Fruit fly (Drosophila melanogaster) whole organism, embryonic: ENCODE results near the gene CheB93b.
A peak's percentile ranks its signal among the peaks of the same experiment; 100 is the strongest.

Source experiments
- B-H1 ChIP-seq: fragments of 200-800 bp; sonication (Bioruptor generic); IDR thresholded peaks from 3 replicates; pipeline ENCODE4 v1.3.6; 2022; ENCODE audit warnings: missing biosample characterization, missing genetic modification characterization
- CG11560 ChIP-seq: fragments of 200-800 bp; sonication (Bioruptor generic); IDR thresholded peaks from 3 replicates; pipeline ENCODE4 v1.3.6; 2022; ENCODE audit warnings: missing biosample characterization, missing genetic modification characterization
- CG12236 ChIP-seq: fragments of 200-800 bp; sonication (Bioruptor generic); optimal IDR thresholded peaks from 2 replicates; lab custom pipeline; 2016; ENCODE audit warnings: missing biosample characterization, missing genetic modification characterization
- CG13894 ChIP-seq: fragments of 200-800 bp; sonication (Bioruptor generic); optimal IDR thresholded peaks from 3 replicates; lab custom pipeline; 2018; ENCODE audit warnings: missing biosample characterization, mild to moderate bottlenecking, missing genetic modification characterization, moderate library complexity
- CG14014 ChIP-seq: fragments of 200-800 bp; sonication (Bioruptor generic); IDR thresholded peaks from 2 replicates; pipeline ENCODE4 v1.3.6; 2022; ENCODE audit warnings: missing biosample characterization, missing genetic modification characterization
- CG17912 ChIP-seq: fragments of 200-800 bp; sonication (Bioruptor generic); optimal IDR thresholded peaks from 2 replicates; lab custom pipeline; 2018; ENCODE audit warnings: missing biosample characterization, mild to moderate bottlenecking, missing genetic modification characterization
- CG1792 ChIP-seq: fragments of 200-800 bp; sonication (Bioruptor generic); optimal IDR thresholded peaks from 2 replicates; lab custom pipeline; 2016; ENCODE audit warnings: missing biosample characterization, missing genetic modification characterization
- CG18599 ChIP-seq: fragments of 200-800 bp; sonication (Bioruptor generic); optimal IDR thresholded peaks from 3 replicates; lab custom pipeline; 2017; ENCODE audit warnings: missing biosample characterization, missing genetic modification characterization, mild to moderate bottlenecking, moderate library complexity, missing genetic modification reagents
- CG2678 ChIP-seq: fragments of 200-800 bp; sonication (Bioruptor generic); optimal IDR thresholded peaks from 3 replicates; lab custom pipeline; 2019; ENCODE audit warnings: missing biosample characterization, mild to moderate bottlenecking, missing genetic modification characterization, moderate library complexity
- CG34376 ChIP-seq: fragments of 200-800 bp; sonication (Bioruptor generic); optimal IDR thresholded peaks from 2 replicates; lab custom pipeline; 2018; ENCODE audit warnings: missing biosample characterization, mild to moderate bottlenecking, missing genetic modification characterization
- CG3847 ChIP-seq: fragments of 200-800 bp; sonication (Bioruptor generic); IDR thresholded peaks from 2 replicates; pipeline ENCODE4 v1.3.6; 2022; ENCODE audit warnings: missing biosample characterization, missing genetic modification characterization
- CG43689 ChIP-seq: fragments of 200-800 bp; sonication (Bioruptor generic); IDR thresholded peaks from 2 replicates; pipeline ENCODE4 v1.3.6; 2022; ENCODE audit warnings: missing biosample characterization, missing genetic modification characterization
- CG4617 ChIP-seq: fragments of 200-800 bp; sonication (Bioruptor generic); optimal IDR thresholded peaks from 3 replicates; lab custom pipeline; 2016; ENCODE audit warnings: missing biosample characterization, missing genetic modification characterization, borderline replicate concordance
- CG6175 ChIP-seq: fragments of 200-800 bp; sonication (Bioruptor generic); IDR thresholded peaks from 3 replicates; pipeline ENCODE4 v1.3.6; 2022; ENCODE audit warnings: missing biosample characterization, missing genetic modification characterization
- CG8944 ChIP-seq: fragments of 200-800 bp; sonication (Bioruptor generic); optimal IDR thresholded peaks from 3 replicates; lab custom pipeline; 2016; ENCODE audit warnings: missing biosample characterization, missing genetic modification characterization
- CG9215 ChIP-seq: fragments of 200-800 bp; sonication (Bioruptor generic); IDR thresholded peaks from 2 replicates; pipeline ENCODE4 v1.3.6; 2022; ENCODE audit warnings: missing biosample characterization, missing genetic modification characterization
- CG9727 ChIP-seq: fragments of 200-800 bp; sonication (Bioruptor generic); optimal IDR thresholded peaks from 3 replicates; lab custom pipeline; 2017; ENCODE audit warnings: missing biosample characterization, mild to moderate bottlenecking, missing genetic modification characterization
- CG9797 ChIP-seq: fragments of 200-800 bp; sonication (Bioruptor generic); optimal IDR thresholded peaks from 3 replicates; lab custom pipeline; 2018; ENCODE audit warnings: missing biosample characterization, mild to moderate bottlenecking, missing genetic modification characterization
- CHES-1-like ChIP-seq: fragments of 200-800 bp; sonication (Bioruptor generic); optimal IDR thresholded peaks from 2 replicates; lab custom pipeline; 2016; ENCODE audit warnings: missing biosample characterization, missing genetic modification characterization
- D19B ChIP-seq: fragments of 200-800 bp; sonication (Bioruptor generic); optimal IDR thresholded peaks from 2 replicates; lab custom pipeline; 2017; ENCODE audit warnings: missing biosample characterization, mild to moderate bottlenecking, missing genetic modification characterization
- ERR ChIP-seq: fragments of 200-800 bp; sonication (Bioruptor generic); optimal IDR thresholded peaks from 2 replicates; lab custom pipeline; 2016; ENCODE audit warnings: missing biosample characterization, missing genetic modification characterization
- Ets65A ChIP-seq: fragments of 200-800 bp; sonication (Bioruptor generic); peaks from one replicate; lab custom pipeline; 2016; ENCODE audit warnings: missing biosample characterization, missing genetic modification characterization
- Hmr ChIP-seq: fragments of 200-800 bp; sonication (Bioruptor generic); optimal IDR thresholded peaks from 3 replicates; lab custom pipeline; 2017; ENCODE audit warnings: mild to moderate bottlenecking, missing biosample characterization, missing genetic modification reagents, missing genetic modification characterization
- NC2β ChIP-seq: fragments of 200-800 bp; sonication (Bioruptor generic); optimal IDR thresholded peaks from 2 replicates; lab custom pipeline; 2016; ENCODE audit warnings: missing biosample characterization, missing genetic modification characterization
- Opbp ChIP-seq: fragments of 200-800 bp; sonication (Bioruptor generic); IDR thresholded peaks from 3 replicates; pipeline ENCODE4 v1.3.6; 2022; ENCODE audit warnings: missing biosample characterization, missing genetic modification characterization; ENCODE audit not compliant: partially characterized antibody
- Rfx ChIP-seq: fragments of 200-800 bp; sonication (Bioruptor generic); IDR thresholded peaks from 2 replicates; pipeline ENCODE4 v1.3.6; 2022; ENCODE audit warnings: missing biosample characterization, missing genetic modification characterization
- Six4 ChIP-seq: fragments of 200-800 bp; sonication (Bioruptor generic); optimal IDR thresholded peaks from 2 replicates; lab custom pipeline; 2016; ENCODE audit warnings: missing biosample characterization, missing genetic modification characterization
- Sox100B ChIP-seq: fragments of 200-800 bp; sonication (Bioruptor generic); optimal IDR thresholded peaks from 3 replicates; lab custom pipeline; 2018; ENCODE audit warnings: missing biosample characterization, mild to moderate bottlenecking, missing genetic modification characterization
- Spps ChIP-seq: fragments of 200-800 bp; sonication (Bioruptor generic); optimal IDR thresholded peaks from 2 replicates; lab custom pipeline; 2018; ENCODE audit warnings: missing biosample characterization, mild to moderate bottlenecking, missing genetic modification characterization
- ase ChIP-seq: fragments of 200-800 bp; sonication (Bioruptor generic); IDR thresholded peaks from 3 replicates; pipeline ENCODE4 v1.3.6; 2022; ENCODE audit warnings: missing biosample characterization, missing genetic modification characterization
- cas ChIP-seq: fragments of 200-800 bp; sonication (Bioruptor generic); IDR thresholded peaks from 2 replicates; pipeline ENCODE4 v1.3.6; 2022; ENCODE audit warnings: missing biosample characterization, missing genetic modification characterization
- croc ChIP-seq: fragments of 200-800 bp; sonication (Bioruptor generic); conservative IDR thresholded peaks from 3 replicates; pipeline ENCODE4 v1.3.6; 2022; ENCODE audit warnings: missing biosample characterization, missing genetic modification characterization
- dan ChIP-seq: fragments of 200-800 bp; sonication (Bioruptor generic); IDR thresholded peaks from 2 replicates; pipeline ENCODE4 v1.3.6; 2022; ENCODE audit warnings: missing biosample characterization, missing genetic modification characterization
- dimm ChIP-seq: fragments of 200-800 bp; sonication (Bioruptor generic); IDR thresholded peaks from 2 replicates; pipeline ENCODE4 v1.3.6; 2022; ENCODE audit warnings: missing biosample characterization, missing genetic modification characterization
- eyg ChIP-seq: fragments of 200-800 bp; sonication (Bioruptor generic); optimal IDR thresholded peaks from 3 replicates; lab custom pipeline; 2016; ENCODE audit warnings: missing biosample characterization, missing genetic modification characterization
- gcm ChIP-seq: fragments of 200-800 bp; sonication (Bioruptor generic); optimal IDR thresholded peaks from 2 replicates; lab custom pipeline; 2019; ENCODE audit warnings: missing biosample characterization, mild to moderate bottlenecking, missing genetic modification characterization, moderate library complexity
- hb ChIP-seq: fragments of 200-800 bp; sonication (Bioruptor generic); IDR thresholded peaks from 3 replicates; pipeline ENCODE4 v1.3.6; 2022; ENCODE audit warnings: missing biosample characterization, missing genetic modification characterization; ENCODE audit not compliant: partially characterized antibody
- hkb ChIP-seq, 2 experiments: fragments of 200-800 bp in 1 of 2; fragments of >200 bp in 1 of 2; sonication (Bioruptor generic) in 1 of 2; IDR thresholded peaks in 1 of 2; optimal IDR thresholded peaks in 1 of 2; 2 replicates each; pipeline versions ENCODE4 v1.3.6 to Lab custom; 2017 to 2022; ENCODE audit warnings: missing biosample characterization in 1 of 2, missing genetic modification characterization in 1 of 2
- nau ChIP-seq: fragments of 200-800 bp; sonication (Bioruptor generic); optimal IDR thresholded peaks from 3 replicates; lab custom pipeline; 2017; ENCODE audit warnings: missing biosample characterization, mild to moderate bottlenecking, missing genetic modification characterization, missing genetic modification reagents
- nmo ChIP-seq: fragments of 200-800 bp; sonication (Bioruptor generic); optimal IDR thresholded peaks from 2 replicates; lab custom pipeline; 2018; ENCODE audit warnings: missing biosample characterization, mild to moderate bottlenecking, missing genetic modification characterization, moderate library complexity
- pfk ChIP-seq: fragments of 200-800 bp; sonication (Bioruptor generic); optimal IDR thresholded peaks from 2 replicates; lab custom pipeline; 2018; ENCODE audit warnings: missing biosample characterization, mild to moderate bottlenecking, missing genetic modification characterization, moderate library complexity
- pros ChIP-seq: fragments of 200-800 bp; sonication (Bioruptor generic); optimal IDR thresholded peaks from 3 replicates; lab custom pipeline; 2019; ENCODE audit warnings: missing biosample characterization, mild to moderate bottlenecking, missing genetic modification characterization, moderate library complexity
- sc ChIP-seq, 3 experiments: fragments of >200 bp in 2 of 3; fragments of 200-800 bp in 1 of 3; sonication (Bioruptor generic) in 1 of 3; optimal IDR thresholded peaks; 2 replicates in 2 of 3; 3 replicates in 1 of 3; lab custom pipeline; 2017; ENCODE audit warnings: mild to moderate bottlenecking in 1 of 3, missing biosample characterization in 1 of 3, missing genetic modification characterization in 1 of 3, missing genetic modification reagents in 1 of 3
- scrt ChIP-seq: fragments of 200-800 bp; sonication (Bioruptor generic); optimal IDR thresholded peaks from 2 replicates; lab custom pipeline; 2018; ENCODE audit warnings: missing biosample characterization, mild to moderate bottlenecking, missing genetic modification characterization, moderate library complexity
- sens-2 ChIP-seq: fragments of 200-800 bp; sonication (Bioruptor generic); IDR thresholded peaks from 2 replicates; pipeline ENCODE4 v1.3.6; 2022; ENCODE audit warnings: missing biosample characterization, missing genetic modification characterization
- tgo ChIP-seq: fragments of 200-800 bp; sonication (Bioruptor generic); IDR thresholded peaks from 3 replicates; pipeline ENCODE4 v1.3.6; 2022; ENCODE audit warnings: missing biosample characterization, missing genetic modification characterization
- tio ChIP-seq: fragments of 200-800 bp; sonication (Bioruptor generic); optimal IDR thresholded peaks from 2 replicates; lab custom pipeline; 2017; ENCODE audit warnings: missing biosample characterization, missing genetic modification characterization, inconsistent platforms
- yki ChIP-seq: fragments of >200 bp; optimal IDR thresholded peaks from 3 replicates; lab custom pipeline; 2018

The CheB93b gene

DNA sequence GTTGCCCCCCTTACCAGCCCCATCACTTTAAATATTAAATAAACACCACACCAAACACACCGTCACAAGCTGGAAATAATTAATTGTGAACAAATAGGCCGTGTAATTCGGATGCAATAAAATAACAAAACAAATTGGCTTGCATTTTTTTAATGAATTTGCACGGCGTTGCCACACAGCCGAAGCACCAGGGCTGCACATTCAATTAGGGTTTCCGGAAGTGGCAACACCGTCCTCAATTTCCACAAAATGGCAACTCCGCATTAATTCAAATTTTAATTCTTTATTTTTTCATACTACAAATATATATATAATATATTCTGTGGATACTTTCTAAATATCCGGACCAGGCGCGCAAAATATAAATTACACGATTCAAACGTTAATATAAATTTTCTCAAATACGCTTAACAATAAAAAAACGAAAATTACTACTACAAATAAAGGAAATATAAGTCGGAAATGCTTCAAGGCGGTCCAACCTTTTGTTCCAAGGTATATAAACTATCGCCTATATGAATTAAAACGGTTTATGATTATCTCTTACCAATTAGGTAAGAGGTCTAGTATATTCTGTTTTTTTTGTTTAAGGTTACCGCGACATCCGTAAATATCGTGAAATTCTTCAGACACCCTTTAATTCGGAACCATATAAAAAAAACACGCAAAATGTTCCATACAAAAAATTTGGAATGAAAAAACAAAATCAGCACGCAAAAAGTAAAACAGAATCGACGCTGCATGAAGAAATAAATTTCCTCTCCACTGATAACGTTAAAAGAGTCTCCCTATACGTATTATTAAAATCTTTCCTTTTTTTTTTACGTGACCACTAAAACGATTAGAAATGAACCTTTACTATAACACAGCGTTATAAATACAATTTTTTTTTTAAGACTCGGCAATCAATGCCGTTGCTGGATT, 35.3 kb upstream of the CheB93b start (continued):
- TF ChIP-seq hb (GFP tag; lab: Robert Waterston, UW): no peak
- peak; percentile 83 for TF ChIP-seq CG4617 (GFP tag; lab: Kevin White, UChicago)
- peak; percentile 18 for TF ChIP-seq CG9727 (GFP tag; lab: Kevin White, UChicago)
- TF ChIP-seq nmo (GFP tag; lab: Kevin White, UChicago): peak; percentile 34
- TF ChIP-seq CG11560 (tag; lab: Robert Waterston, UW): no peak
- no peak for TF ChIP-seq CG18599 (GFP tag; lab: Kevin White, UChicago)
- TF ChIP-seq Six4: no peak
- TF ChIP-seq CG12236: no peak
- TF ChIP-seq tio: no peak
- TF ChIP-seq Hmr (GFP tag; lab: Kevin White, UChicago): no peak
- no peak for TF ChIP-seq CG6175 (GFP tag; lab: Robert Waterston, UW)
- no peak for TF ChIP-seq dimm (GFP tag; lab: Robert Waterston, UW)
- TF ChIP-seq CG17912 (GFP tag; lab: Kevin White, UChicago): peak; percentile 55
- TF ChIP-seq cas (GFP tag; lab: Robert Waterston, UW): no peak
- TF ChIP-seq scrt (GFP tag; lab: Kevin White, UChicago): no peak
- no peak for TF ChIP-seq Spps
- no peak for TF ChIP-seq CG13894 (tag; lab: Kevin White, UChicago)
- TF ChIP-seq ERR (GFP tag; lab: Kevin White, UChicago): no peak
- TF ChIP-seq Opbp (GFP tag; lab: Robert Waterston, UW): peak; percentile 53; the same call in 1 of the 3 replicates
- TF ChIP-seq Sox100B (GFP tag; lab: Kevin White, UChicago): no peak
- no peak for TF ChIP-seq D19B (GFP tag; lab: Kevin White, UChicago)
- no peak for TF ChIP-seq sens-2
- TF ChIP-seq ase (GFP tag; lab: Robert Waterston, UW): no peak
- TF ChIP-seq CG14014: 0 out of 2 replicates have a peak, but pooled peaks have one; percentile 25
- no peak for TF ChIP-seq nau (GFP tag; lab: Kevin White, UChicago)
- TF ChIP-seq tgo: no peak
- no peak for TF ChIP-seq CG8944 (GFP tag; lab: Kevin White, UChicago)
- peak; percentile 11 for TF ChIP-seq CHES-1-like (GFP tag; lab: Kevin White, UChicago)
- no peak for TF ChIP-seq pros
- no peak for TF ChIP-seq CG1792 (GFP tag; lab: Kevin White, UChicago)
- 0 out of 2 replicates have a peak, but pooled peaks have one; percentile 4 for TF ChIP-seq CG43689 (GFP tag; lab: Robert Waterston, UW)
- TF ChIP-seq CG9797 (GFP tag; lab: Kevin White, UChicago): peak; percentile 58
- TF ChIP-seq CG34376 (GFP tag; lab: Kevin White, UChicago): peak; percentile 64
- no peak for TF ChIP-seq yki (lab: Kevin White, UChicago)
- TF ChIP-seq sc (optimal IDR thresholded peaks at IDR 0.05; lab: Kevin White, UChicago): no peak
- no peak for TF ChIP-seq sc (GFP tag; optimal IDR thresholded peaks at IDR 0.05; lab: Kevin White, UChicago)
- no peak for TF ChIP-seq CG9215 (GFP tag; lab: Robert Waterston, UW)
- no peak for TF ChIP-seq B-H1 (GFP tag; lab: Robert Waterston, UW)
- no peak for TF ChIP-seq eyg (GFP tag; lab: Kevin White, UChicago)
- no peak for TF ChIP-seq NC2β (GFP tag; lab: Kevin White, UChicago)
- no peak for TF ChIP-seq hkb (optimal IDR thresholded peaks at IDR 0.05; lab: Kevin White, UChicago)
- TF ChIP-seq hkb (GFP tag; IDR thresholded peaks at IDR 0.05; lab: Robert Waterston, UW): no peak
- TF ChIP-seq Rfx (GFP tag; lab: Robert Waterston, UW): peak; percentile 74; the same call in 1 of the 2 replicates
- peak; percentile 67 for TF ChIP-seq pfk (GFP tag; lab: Kevin White, UChicago)
- TF ChIP-seq CG2678 (tag; lab: Kevin White, UChicago): no peak
- TF ChIP-seq Ets65A (GFP tag; lab: Kevin White, UChicago): peak; percentile 95
- TF ChIP-seq CG3847 (GFP tag; lab: Robert Waterston, UW): peak; percentile 83
- no peak for TF ChIP-seq dan (GFP tag; lab: Robert Waterston, UW)
- TF ChIP-seq gcm: no peak
- TF ChIP-seq croc: no peak
